Fruit fly (Drosophila melanogaster): ENCODE data around the gene CG7632.

The CG7632 gene

dm6 chr3L:21277897-21278530 lies 26.5 kb upstream of the CG7632 start:
- TF ChIP-seq ovo (GFP tag; optimal IDR thresholded peaks at IDR 0.05): no peak
- TF ChIP-seq CG12768 (GFP tag; optimal IDR thresholded peaks at IDR 0.05): peak; percentile 56
- TF ChIP-seq CG7045 (GFP tag; optimal IDR thresholded peaks at IDR 0.05): no peak
- peak; percentile 66 for TF ChIP-seq cic (GFP tag; optimal IDR thresholded peaks at IDR 0.05)
- no peak for TF ChIP-seq CG14711 (tag; optimal IDR thresholded peaks at IDR 0.05)
- TF ChIP-seq Mnt (GFP tag; optimal IDR thresholded peaks at IDR 0.05): peak; percentile 24

DNA sequence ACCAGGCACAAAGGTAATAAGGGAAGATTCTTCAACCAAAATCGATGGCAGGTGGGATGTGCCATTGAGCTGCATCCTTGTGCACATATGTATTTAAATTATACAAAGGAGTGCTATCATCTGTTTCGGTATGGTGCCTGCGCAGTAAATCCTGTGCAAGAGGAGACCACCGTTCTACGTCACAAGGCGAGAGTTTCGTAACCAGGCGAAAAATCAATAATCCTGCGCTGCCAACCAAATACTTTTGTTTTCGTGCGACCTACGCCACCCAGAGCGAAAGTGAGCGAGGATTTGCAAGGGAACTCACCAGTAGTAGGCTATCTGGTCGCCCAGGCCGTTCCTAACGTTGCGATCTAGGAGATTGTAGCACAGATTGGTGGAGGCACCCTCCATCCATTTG lies 25.3 kb upstream of the CG7632 start:
- TF ChIP-seq CG12768 (GFP tag; optimal IDR thresholded peaks at IDR 0.05): no peak
- TF ChIP-seq Crg-1 (GFP tag; optimal IDR thresholded peaks at IDR 0.05): no peak
- no peak for TF ChIP-seq kay (GFP tag; ENCODE audit: borderline replicate concordance)
- TF ChIP-seq cic (GFP tag; optimal IDR thresholded peaks at IDR 0.05): no peak
- no peak for TF ChIP-seq pad (GFP tag; optimal IDR thresholded peaks at IDR 0.05)
- no peak for TF ChIP-seq Mnt (GFP tag; optimal IDR thresholded peaks at IDR 0.05)
- TF ChIP-seq CG14711 (tag; optimal IDR thresholded peaks at IDR 0.05): no peak
- no peak for TF ChIP-seq bab1 (GFP tag; optimal IDR thresholded peaks at IDR 0.05)

dm6 chr3L:21279876-21280566 lies 24.5 kb upstream of the CG7632 start, which contains the start of gene AcCoAS:
TSS of gene AcCoAS (minus strand) at chr3L:21280243.
- TF ChIP-seq cnc (optimal IDR thresholded peaks at IDR 0.05): no peak
- TF ChIP-seq bab1 (GFP tag; optimal IDR thresholded peaks at IDR 0.05): peak; percentile 66
- peak; percentile 8 for TF ChIP-seq tj (GFP tag; optimal IDR thresholded peaks at IDR 0.05)
- peak; percentile 66 for TF ChIP-seq Mnt (GFP tag; optimal IDR thresholded peaks at IDR 0.05)
- TF ChIP-seq CG5204 (GFP tag; optimal IDR thresholded peaks at IDR 0.05): no peak
- peak; percentile 18 for TF ChIP-seq CG1620 (GFP tag; optimal IDR thresholded peaks at IDR 0.05)
- TF ChIP-seq CG7101 (tag; optimal IDR thresholded peaks at IDR 0.05): peak; percentile 72
- peak; percentile 81 for TF ChIP-seq CG12768 (GFP tag; optimal IDR thresholded peaks at IDR 0.05)
- TF ChIP-seq Clk (GFP tag; optimal IDR thresholded peaks at IDR 0.05): no peak
- peak; percentile 96 for TF ChIP-seq kay (GFP tag; ENCODE audit: borderline replicate concordance)
- TF ChIP-seq CG7045 (GFP tag; optimal IDR thresholded peaks at IDR 0.05): peak; percentile 64
- TF ChIP-seq CG14711 (tag; optimal IDR thresholded peaks at IDR 0.05): peak; percentile 51
- TF ChIP-seq Hr96 (GFP tag; optimal IDR thresholded peaks at IDR 0.05): peak; percentile 45
- peak; percentile 87 for TF ChIP-seq cic (GFP tag; optimal IDR thresholded peaks at IDR 0.05)
- TF ChIP-seq Crg-1 (GFP tag; optimal IDR thresholded peaks at IDR 0.05): peak; percentile 74
- TF ChIP-seq CG11617 (GFP tag; optimal IDR thresholded peaks at IDR 0.05): peak; percentile 58
- no peak for TF ChIP-seq toe (GFP tag; optimal IDR thresholded peaks at IDR 0.05)
- peak; percentile 51 for TF ChIP-seq pad (GFP tag; optimal IDR thresholded peaks at IDR 0.05)
- TF ChIP-seq CG33017 (tag; optimal IDR thresholded peaks at IDR 0.05): peak; percentile 84
- no peak for TF ChIP-seq ovo (GFP tag; optimal IDR thresholded peaks at IDR 0.05)

- no peak for TF ChIP-seq pad (GFP tag; optimal IDR thresholded peaks at IDR 0.05)
- TF ChIP-seq cic (GFP tag; optimal IDR thresholded peaks at IDR 0.05): peak; percentile 53
- TF ChIP-seq CG33017 (tag; optimal IDR thresholded peaks at IDR 0.05): no peak
- no peak for TF ChIP-seq CG5204 (GFP tag; optimal IDR thresholded peaks at IDR 0.05)
- no peak for TF ChIP-seq CG14711 (tag; optimal IDR thresholded peaks at IDR 0.05)
- no peak for TF ChIP-seq Crg-1 (GFP tag; optimal IDR thresholded peaks at IDR 0.05)
- no peak for TF ChIP-seq bab1 (GFP tag; optimal IDR thresholded peaks at IDR 0.05)
- no peak for TF ChIP-seq cnc (optimal IDR thresholded peaks at IDR 0.05)
- TF ChIP-seq tj (GFP tag; optimal IDR thresholded peaks at IDR 0.05): no peak
- no peak for TF ChIP-seq CG11617 (GFP tag; optimal IDR thresholded peaks at IDR 0.05)
- no peak for TF ChIP-seq CG12768 (GFP tag; optimal IDR thresholded peaks at IDR 0.05)
- no peak for TF ChIP-seq CG1620 (GFP tag; optimal IDR thresholded peaks at IDR 0.05)
- no peak for TF ChIP-seq Clk (GFP tag; optimal IDR thresholded peaks at IDR 0.05)
- TF ChIP-seq CG7101 (tag; optimal IDR thresholded peaks at IDR 0.05): peak; percentile 29
- peak; percentile 37 for TF ChIP-seq Mnt (GFP tag; optimal IDR thresholded peaks at IDR 0.05)
- TF ChIP-seq Hr96 (GFP tag; optimal IDR thresholded peaks at IDR 0.05): no peak
- no peak for TF ChIP-seq toe (GFP tag; optimal IDR thresholded peaks at IDR 0.05)
- TF ChIP-seq CG7045 (GFP tag; optimal IDR thresholded peaks at IDR 0.05): no peak
These were observed 23.4 kb upstream of the CG7632 start, which contains the start of gene ppl for dm6 chr3L:21280996-21281691. TSS of gene ppl (minus strand) at chr3L:21281506.

- no peak for TF ChIP-seq pad (GFP tag; optimal IDR thresholded peaks at IDR 0.05)
- no peak for TF ChIP-seq Clk (GFP tag; optimal IDR thresholded peaks at IDR 0.05)
- TF ChIP-seq CG33017 (tag; optimal IDR thresholded peaks at IDR 0.05): no peak
- TF ChIP-seq CG11617 (GFP tag; optimal IDR thresholded peaks at IDR 0.05): no peak
- no peak for TF ChIP-seq tj (GFP tag; optimal IDR thresholded peaks at IDR 0.05)
- no peak for TF ChIP-seq CG1620 (GFP tag; optimal IDR thresholded peaks at IDR 0.05)
- TF ChIP-seq CG5204 (GFP tag; optimal IDR thresholded peaks at IDR 0.05): no peak
- TF ChIP-seq bab1 (GFP tag; optimal IDR thresholded peaks at IDR 0.05): no peak
- TF ChIP-seq CG7045 (GFP tag; optimal IDR thresholded peaks at IDR 0.05): no peak
- TF ChIP-seq Hr96 (GFP tag; optimal IDR thresholded peaks at IDR 0.05): no peak
- no peak for TF ChIP-seq toe (GFP tag; optimal IDR thresholded peaks at IDR 0.05)
- no peak for TF ChIP-seq kay (GFP tag; ENCODE audit: borderline replicate concordance)
- TF ChIP-seq ovo (GFP tag; optimal IDR thresholded peaks at IDR 0.05): no peak
- no peak for TF ChIP-seq Mnt (GFP tag; optimal IDR thresholded peaks at IDR 0.05)
These were observed 22.8 kb upstream of the CG7632 start for dm6 chr3L:21281706-21282105.
